Worm (Caenorhabditis elegans) whole organism, L1 larva: ENCODE measurements around the gene C46C2.7.

Source experiments
- C04F5.9 ChIP-seq: sonication (generic microtip); optimal IDR thresholded peaks from 2 replicates; lab custom pipeline; 2016; ENCODE audit warnings: missing genetic modification characterization, missing compliant biosample characterization
- alr-1 ChIP-seq: fragments of 200-800 bp; sonication (Bioruptor generic); optimal IDR thresholded peaks from 2 replicates; lab custom pipeline; 2018; ENCODE audit warnings: borderline replicate concordance, mild to moderate bottlenecking, missing genetic modification characterization, missing compliant biosample characterization
- blmp-1 ChIP-seq: fragments of 150-350 bp; optimal IDR thresholded peaks from 2 replicates; lab custom pipeline; 2014; ENCODE audit warnings: missing biosample characterization, missing genetic modification characterization
- ceh-63 ChIP-seq: fragments of 200-800 bp; sonication (Bioruptor generic); optimal IDR thresholded peaks from 2 replicates; lab custom pipeline; 2018; ENCODE audit warnings: mild to moderate bottlenecking, missing genetic modification characterization, missing compliant biosample characterization
- ceh-82 ChIP-seq, 3 experiments: fragments of 150-350 bp in 1 of 3; sonication (generic microtip) in 2 of 3; optimal IDR thresholded peaks; 2 replicates each; lab custom pipeline; 2014 to 2017; ENCODE audit warnings: missing biosample characterization in 3 of 3, missing genetic modification characterization in 3 of 3
- ceh-90 ChIP-seq: sonication (generic microtip); optimal IDR thresholded peaks from 2 replicates; lab custom pipeline; 2016; ENCODE audit warnings: missing genetic modification characterization, missing compliant biosample characterization
- dsc-1 ChIP-seq: sonication (generic microtip); optimal IDR thresholded peaks from 2 replicates; lab custom pipeline; 2016; ENCODE audit warnings: mild to moderate bottlenecking, missing genetic modification characterization, missing compliant biosample characterization
- efl-1 ChIP-seq, 4 experiments: fragments of 150-350 bp; optimal IDR thresholded peaks in 3 of 4; peaks in 1 of 4; 1 replicate in 1 of 4; 2 replicates in 3 of 4; lab custom pipeline; 2014; ENCODE audit warnings: missing biosample characterization in 2 of 4, missing genetic modification characterization in 2 of 4, missing genetic modification reagents in 2 of 4
- efl-3 ChIP-seq: fragments of 200-800 bp; sonication (Bioruptor generic); optimal IDR thresholded peaks from 2 replicates; lab custom pipeline; 2018; ENCODE audit warnings: mild to moderate bottlenecking, missing genetic modification characterization, missing compliant biosample characterization
- egl-13 ChIP-seq: sonication (generic microtip); optimal IDR thresholded peaks from 2 replicates; lab custom pipeline; 2016; ENCODE audit warnings: missing genotype, missing genetic modification reagents, missing genetic modification characterization, missing compliant biosample characterization
- egl-27 ChIP-seq, 2 experiments: fragments of 150-350 bp in 1 of 2; sonication (generic microtip); optimal IDR thresholded peaks; 3 replicates each; lab custom pipeline; 2017 to 2018; ENCODE audit warnings: missing biosample characterization in 2 of 2, missing genetic modification characterization in 2 of 2, missing genetic modification reagents in 2 of 2
- elt-2 ChIP-seq: sonication (generic microtip); optimal IDR thresholded peaks from 2 replicates; lab custom pipeline; 2016; ENCODE audit warnings: missing genetic modification characterization, mild to moderate bottlenecking, inconsistent platforms, missing compliant biosample characterization, missing genetic modification reagents
- fkh-10 ChIP-seq: sonication (generic microtip); optimal IDR thresholded peaks from 2 replicates; lab custom pipeline; 2017; ENCODE audit warnings: missing biosample characterization, missing genetic modification reagents, missing genetic modification characterization
- fkh-8 ChIP-seq: sonication (generic microtip); optimal IDR thresholded peaks from 2 replicates; lab custom pipeline; 2016; ENCODE audit warnings: mild to moderate bottlenecking, missing genetic modification characterization, missing compliant biosample characterization
- fos-1 ChIP-seq: fragments of 150-350 bp; optimal IDR thresholded peaks from 2 replicates; lab custom pipeline; 2014; ENCODE audit warnings: missing biosample characterization, missing genetic modification characterization
- hlh-17 ChIP-seq: fragments of 200-800 bp; sonication (Bioruptor generic); optimal IDR thresholded peaks from 2 replicates; lab custom pipeline; 2018; ENCODE audit warnings: missing genetic modification characterization, mild to moderate bottlenecking, missing compliant biosample characterization, moderate library complexity, borderline replicate concordance
- irx-1 ChIP-seq: sonication (generic microtip); optimal IDR thresholded peaks from 2 replicates; lab custom pipeline; 2016; ENCODE audit warnings: missing genetic modification characterization, missing compliant biosample characterization
- jun-1 ChIP-seq: fragments of 150-350 bp; optimal IDR thresholded peaks from 2 replicates; lab custom pipeline; 2014; ENCODE audit warnings: missing biosample characterization, missing genetic modification reagents, missing genetic modification characterization
- lin-13 ChIP-seq: fragments of 150-350 bp; optimal IDR thresholded peaks from 2 replicates; lab custom pipeline; 2014; ENCODE audit warnings: missing biosample characterization, missing genetic modification reagents, missing genetic modification characterization
- lin-14 ChIP-seq: fragments of 200-800 bp; sonication (Bioruptor generic); optimal IDR thresholded peaks from 2 replicates; lab custom pipeline; 2018; ENCODE audit warnings: mild to moderate bottlenecking, missing genetic modification characterization, moderate library complexity, missing compliant biosample characterization
- lin-35 ChIP-seq, 2 experiments: fragments of 150-350 bp; optimal IDR thresholded peaks; 2 replicates each; lab custom pipeline; 2014; ENCODE audit warnings: missing biosample characterization in 2 of 2, missing genetic modification characterization in 2 of 2, missing genetic modification reagents in 2 of 2
- lin-39 ChIP-seq: fragments of 150-350 bp; optimal IDR thresholded peaks from 2 replicates; lab custom pipeline; 2014; ENCODE audit warnings: missing biosample characterization, missing genetic modification reagents, missing genetic modification characterization
- lsy-2 ChIP-seq, 2 experiments: fragments of 150-350 bp; optimal IDR thresholded peaks; 2 replicates each; lab custom pipeline; 2014; ENCODE audit warnings: missing biosample characterization in 2 of 2, missing genetic modification characterization in 2 of 2
- mep-1 ChIP-seq: fragments of 150-350 bp; optimal IDR thresholded peaks from 2 replicates; lab custom pipeline; 2014; ENCODE audit warnings: missing biosample characterization, missing genetic modification characterization
- nhr-12 ChIP-seq: sonication (generic microtip); optimal IDR thresholded peaks from 2 replicates; lab custom pipeline; 2017; ENCODE audit warnings: missing biosample characterization, missing genetic modification characterization
- nhr-28 ChIP-seq: fragments of 150-350 bp; optimal IDR thresholded peaks from 2 replicates; lab custom pipeline; 2014; ENCODE audit warnings: missing biosample characterization, missing genetic modification characterization
- nhr-47 ChIP-seq: sonication (generic microtip); optimal IDR thresholded peaks from 2 replicates; lab custom pipeline; 2016; ENCODE audit warnings: mild to moderate bottlenecking, missing genetic modification characterization, moderate library complexity, missing compliant biosample characterization
- nhr-77 ChIP-seq: fragments of 150-350 bp; optimal IDR thresholded peaks from 2 replicates; lab custom pipeline; 2014; ENCODE audit warnings: missing biosample characterization, missing genetic modification characterization
- nhr-85 ChIP-seq: sonication (generic microtip); peaks from one replicate; lab custom pipeline; 2016; ENCODE audit warnings: missing genetic modification characterization, inconsistent platforms, missing compliant biosample characterization
- pag-3 ChIP-seq: sonication (generic microtip); optimal IDR thresholded peaks from 2 replicates; lab custom pipeline; 2017; ENCODE audit warnings: missing genetic modification characterization, mild to moderate bottlenecking, missing compliant biosample characterization, antibody characterized with exemption, borderline replicate concordance; ENCODE audit not compliant: insufficient read depth
- pqm-1 ChIP-seq: sonication (generic microtip); optimal IDR thresholded peaks from 3 replicates; lab custom pipeline; 2017; ENCODE audit warnings: missing biosample characterization, missing genetic modification characterization
- rnt-1 ChIP-seq: sonication (generic microtip); optimal IDR thresholded peaks from 2 replicates; lab custom pipeline; 2016; ENCODE audit warnings: mild to moderate bottlenecking, missing genetic modification characterization, moderate library complexity, missing compliant biosample characterization
- skn-1 ChIP-seq: fragments of 150-350 bp; optimal IDR thresholded peaks from 2 replicates; lab custom pipeline; 2014; ENCODE audit warnings: missing biosample characterization, missing genetic modification characterization
- sptf-1 ChIP-seq: fragments of 150-350 bp; optimal IDR thresholded peaks from 2 replicates; lab custom pipeline; 2014; ENCODE audit warnings: missing biosample characterization, missing genetic modification characterization
- sup-37 ChIP-seq: fragments of 200-800 bp; sonication (Bioruptor generic); optimal IDR thresholded peaks from 2 replicates; lab custom pipeline; 2018; ENCODE audit warnings: mild to moderate bottlenecking, missing genetic modification characterization, missing compliant biosample characterization
- swsn-7 ChIP-seq: sonication (generic microtip); optimal IDR thresholded peaks from 2 replicates; lab custom pipeline; 2016; ENCODE audit warnings: missing genetic modification characterization, missing compliant biosample characterization
- tlp-1 ChIP-seq: fragments of 150-350 bp; optimal IDR thresholded peaks from 2 replicates; lab custom pipeline; 2014; ENCODE audit warnings: missing biosample characterization, missing genetic modification characterization
- unc-130 ChIP-seq: fragments of 150-350 bp; optimal IDR thresholded peaks from 2 replicates; lab custom pipeline; 2017; ENCODE audit warnings: missing biosample characterization, missing genetic modification characterization, inconsistent platforms
- unc-62 ChIP-seq: fragments of 150-350 bp; optimal IDR thresholded peaks from 2 replicates; lab custom pipeline; 2014; ENCODE audit warnings: missing biosample characterization, missing genetic modification reagents, missing genetic modification characterization
- unc-86 ChIP-seq: sonication (generic microtip); optimal IDR thresholded peaks from 2 replicates; lab custom pipeline; 2016; ENCODE audit warnings: missing genetic modification characterization, missing compliant biosample characterization
- zip-4 ChIP-seq: fragments of 200-800 bp; sonication (Bioruptor generic); optimal IDR thresholded peaks from 2 replicates; lab custom pipeline; 2018; ENCODE audit warnings: mild to moderate bottlenecking, missing genetic modification characterization, moderate library complexity, missing compliant biosample characterization
- ztf-4 ChIP-seq: fragments of 150-350 bp; optimal IDR thresholded peaks from 2 replicates; lab custom pipeline; 2014; ENCODE audit warnings: missing biosample characterization, missing genetic modification characterization

The C46C2.7 gene

DNA sequence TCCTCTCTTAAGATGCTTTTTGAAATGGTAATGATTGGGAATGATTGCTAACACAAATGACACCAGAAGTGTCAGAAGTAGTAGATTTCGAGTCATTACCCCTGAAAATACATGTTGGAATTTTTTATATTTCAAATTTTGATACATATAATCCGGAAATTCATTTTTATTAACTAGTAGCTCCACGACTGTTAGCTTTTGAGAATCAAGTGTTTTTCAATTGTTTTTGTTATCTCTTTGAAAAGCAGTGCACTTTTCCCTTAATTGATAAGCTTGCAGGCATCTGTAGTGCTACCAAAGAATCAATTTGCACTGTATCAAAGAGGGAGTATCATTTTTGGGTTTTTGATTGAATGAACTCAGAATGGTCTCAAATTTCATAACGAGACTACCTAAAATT, 29.6 kb upstream of the C46C2.7 start, which contains the start of gene pcp-2:
pcp-2 (minus strand) TSS at position 101 of the 400 bp plus-strand sequence.
- TF ChIP-seq lin-39 (tag; lab: Kevin White, UChicago) (no peak), zip-4 (no peak), efl-1 (optimal IDR thresholded peaks at IDR 0.05; lab: Kevin White, UChicago) (no peak), efl-1 (GFP tag; optimal IDR thresholded peaks at IDR 0.05 in 1 of 2; lab: Kevin White, UChicago) (peak in 1 of 2 experiments; percentile 12), pag-3 (no peak), sptf-1 (no peak), sup-37 (GFP tag; lab: Kevin White, UChicago) (no peak)

DNA sequence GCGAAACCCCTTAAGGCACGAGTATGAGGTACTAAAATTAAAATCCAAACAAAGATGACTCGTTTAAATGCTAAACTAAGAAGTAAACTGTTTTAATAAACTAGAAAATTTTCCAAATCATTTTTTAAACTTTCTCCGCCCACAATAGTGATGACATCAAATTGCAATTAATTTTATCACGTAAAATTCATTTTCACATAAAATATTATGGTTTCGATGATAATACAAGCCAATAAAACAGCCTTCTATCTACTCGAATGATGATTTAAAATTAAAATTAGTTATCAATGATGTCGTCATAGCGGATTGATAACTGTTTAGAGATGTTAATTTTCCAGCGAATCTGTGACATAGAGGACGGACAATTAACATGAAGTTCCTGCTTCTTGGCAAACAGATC, 28.9 kb upstream of the C46C2.7 start, which contains the start of gene C07C7.3:
C07C7.3 (plus strand) TSS at position 371 of the 400 bp plus-strand sequence.
- no peak for TF ChIP-seq C04F5.9 (tag; lab: Kevin White, UChicago)
- TF ChIP-seq efl-1 (optimal IDR thresholded peaks at IDR 0.05; lab: Kevin White, UChicago), result no peak
- peak in 1 of 2 experiments; percentile 57 for TF ChIP-seq efl-1 (GFP tag; optimal IDR thresholded peaks at IDR 0.05 in 1 of 2; lab: Kevin White, UChicago)
- peak; percentile 51 for TF ChIP-seq tlp-1 (tag; lab: Kevin White, UChicago)
- no peak for TF ChIP-seq sup-37 (GFP tag; lab: Kevin White, UChicago)
- no peak for TF ChIP-seq nhr-12 (tag; lab: Kevin White, UChicago)
- no peak for TF ChIP-seq lin-13
- no peak for TF ChIP-seq skn-1 (tag; lab: Kevin White, UChicago)
- peak; percentile 70 for TF ChIP-seq elt-2 (tag; lab: Kevin White, UChicago)

DNA sequence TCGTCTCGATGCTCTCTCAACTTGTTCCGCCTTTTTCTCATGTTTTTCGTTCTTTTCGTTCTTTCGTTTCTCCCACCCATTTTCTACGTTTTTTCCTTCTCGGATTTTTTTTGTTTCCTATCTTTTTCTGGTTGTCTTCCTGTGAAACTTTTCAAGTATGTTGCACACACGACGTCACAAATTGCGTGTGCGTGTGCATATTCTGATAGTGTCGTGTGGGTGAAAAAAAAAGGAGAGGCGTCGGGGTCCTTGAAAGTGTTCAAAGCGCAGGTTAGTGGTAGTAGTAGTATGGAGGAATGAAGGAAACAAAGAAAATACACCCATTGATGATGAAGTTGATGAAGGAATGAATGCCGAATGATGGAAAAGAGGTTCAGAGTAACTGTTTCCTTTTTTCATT, 24.9 kb upstream of the C46C2.7 start:
- TF ChIP-seq ceh-90 (tag; lab: Kevin White, UChicago) (no peak), mep-1 (tag; lab: Kevin White, UChicago) (no peak), lin-14 (peak; percentile 36), fkh-10 (GFP tag; lab: Kevin White, UChicago) (peak; percentile 50), jun-1 (tag; lab: Kevin White, UChicago) (no peak)

DNA sequence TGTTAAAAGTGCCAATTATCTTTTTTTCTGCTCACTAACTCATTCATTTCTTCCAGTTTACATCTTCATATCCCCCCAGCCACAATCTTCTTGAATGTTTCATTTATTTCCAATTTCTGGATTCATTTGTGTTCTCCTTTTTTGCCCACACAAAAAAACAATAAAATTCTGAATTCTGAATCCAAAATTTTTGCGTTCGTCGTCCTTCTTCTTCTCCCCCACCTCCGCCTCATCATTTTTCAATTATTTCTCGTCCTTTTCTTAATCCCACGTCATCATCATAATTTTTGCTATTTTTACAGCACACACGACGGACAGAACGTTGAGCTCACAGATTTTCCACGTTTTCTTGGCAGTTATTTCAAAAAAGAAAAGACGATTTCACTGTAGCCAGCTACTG, 10.1 kb upstream of the C46C2.7 start, which contains the start of gene C07C7.1:
C07C7.1 (plus strand) TSS at position 301 of the 400 bp plus-strand sequence.
- TF ChIP-seq fkh-10 (GFP tag; lab: Kevin White, UChicago) (no peak), efl-1 (optimal IDR thresholded peaks at IDR 0.05; lab: Kevin White, UChicago) (no peak), efl-1 (GFP tag; optimal IDR thresholded peaks at IDR 0.05 in 1 of 2; lab: Kevin White, UChicago) (no peak), rnt-1 (tag; lab: Kevin White, UChicago) (no peak), egl-27 (tag; optimal IDR thresholded peaks at IDR 0.05; lab: Kevin White, UChicago) (no peak), nhr-85 (no peak), fkh-8 (no peak), nhr-77 (tag; lab: Kevin White, UChicago) (no peak), irx-1 (tag; lab: Kevin White, UChicago) (no peak), hlh-17 (GFP tag; lab: Kevin White, UChicago) (no peak), ceh-63 (GFP tag; lab: Kevin White, UChicago) (no peak), jun-1 (tag; lab: Kevin White, UChicago) (no peak)

DNA sequence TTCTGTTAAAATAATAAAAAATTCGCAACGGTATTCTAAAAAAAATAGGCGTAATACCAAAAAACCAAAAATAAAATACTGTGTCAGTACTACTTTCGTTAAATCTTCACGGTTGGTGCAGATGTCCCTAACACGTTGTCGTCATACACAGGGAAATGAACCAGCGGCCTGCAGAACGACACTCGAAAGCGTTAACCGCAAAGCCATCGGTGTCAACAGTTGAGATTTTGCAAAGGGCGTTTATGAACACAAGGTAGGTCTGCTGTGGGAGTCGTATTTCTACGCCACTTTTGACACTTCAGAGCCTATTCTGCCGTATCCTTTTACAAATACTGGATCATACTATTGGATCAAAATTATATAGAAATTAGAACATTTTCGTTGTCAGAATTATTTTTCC, 3.4 kb upstream of the C46C2.7 start:
- TF ChIP-seq dsc-1, result peak; percentile 79
- TF ChIP-seq unc-130 (tag; lab: Kevin White, UChicago), result peak; percentile 80
- TF ChIP-seq sptf-1, result no peak
- no peak for TF ChIP-seq C04F5.9 (tag; lab: Kevin White, UChicago)
- peak; percentile 43 for TF ChIP-seq unc-86 (tag; lab: Kevin White, UChicago)
- peak; percentile 77 for TF ChIP-seq swsn-7 (tag; lab: Kevin White, UChicago)
- TF ChIP-seq fos-1, result peak; percentile 60
- TF ChIP-seq pqm-1 (tag; lab: Kevin White, UChicago), result no peak
- TF ChIP-seq lin-35 (GFP tag; optimal IDR thresholded peaks at IDR 0.05; lab: Kevin White, UChicago), result peak; percentile 48 to 82
- TF ChIP-seq egl-13 (tag; lab: Kevin White, UChicago), result peak; percentile 42
- TF ChIP-seq unc-62, result no peak
- no peak for TF ChIP-seq nhr-28 (tag; lab: Kevin White, UChicago)
- no peak for TF ChIP-seq alr-1 (tag; lab: Kevin White, UChicago)
- TF ChIP-seq efl-3 (GFP tag; lab: Kevin White, UChicago), result peak; percentile 5
- TF ChIP-seq nhr-47, result peak; percentile 78
- TF ChIP-seq nhr-85, result peak; percentile 60
- peak; percentile 64 to 72 for TF ChIP-seq lsy-2 (tag; optimal IDR thresholded peaks at IDR 0.05; lab: Kevin White, UChicago)
- TF ChIP-seq lin-14, result peak; percentile 69
- peak in 2 of 3 experiments; percentile 47 to 66 for TF ChIP-seq ceh-82 (tag; optimal IDR thresholded peaks at IDR 0.05; lab: Kevin White, UChicago)
- peak; percentile 0 for TF ChIP-seq sup-37 (GFP tag; lab: Kevin White, UChicago)
- TF ChIP-seq blmp-1 (tag; lab: Kevin White, UChicago), result peak; percentile 23
- no peak for TF ChIP-seq ztf-4 (tag; lab: Kevin White, UChicago)
- TF ChIP-seq egl-27 (tag; optimal IDR thresholded peaks at IDR 0.05; lab: Kevin White, UChicago), result no peak
- TF ChIP-seq hlh-17 (GFP tag; lab: Kevin White, UChicago), result no peak
